Worm (Caenorhabditis elegans) whole organism, dauer: ENCODE results near the gene str-96.
"Not testable (repeated sequence)": the region's sequence is repeated elsewhere in the genome, so short reads cannot be mapped to it uniquely, and the experiment has no call there.

Experiments used
- unc-62 ChIP-seq: sonication (generic microtip); optimal IDR thresholded peaks from 2 replicates; lab custom pipeline; 2017; ENCODE audit warnings: missing biosample characterization, missing genetic modification reagents, missing genetic modification characterization

Gene str-96

DNA sequence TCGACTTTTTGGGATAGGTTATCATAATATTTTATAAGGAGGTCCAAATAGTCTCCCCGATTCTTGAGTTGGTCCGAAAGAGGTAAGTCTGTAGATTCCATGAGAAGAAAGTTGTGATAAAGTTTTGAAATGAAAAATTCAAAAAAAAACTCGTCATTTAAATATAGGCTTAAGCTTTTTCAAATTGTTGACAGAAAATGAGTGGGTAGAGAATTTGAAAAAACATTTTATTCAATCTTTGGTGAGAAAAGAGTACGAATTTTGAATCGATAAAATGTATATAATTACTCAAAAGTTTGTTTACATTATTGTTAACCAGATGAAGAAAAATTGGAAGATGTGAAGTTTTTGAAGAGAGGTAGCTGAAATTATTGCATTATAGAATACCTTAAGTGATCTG is 11.7 kb upstream of the str-96 start, which contains the start of gene T26H8.5:
Gene T26H8.5 (minus strand): TSS at position 101 of the 400 bp plus-strand sequence.
- no peak for TF ChIP-seq unc-62

DNA sequence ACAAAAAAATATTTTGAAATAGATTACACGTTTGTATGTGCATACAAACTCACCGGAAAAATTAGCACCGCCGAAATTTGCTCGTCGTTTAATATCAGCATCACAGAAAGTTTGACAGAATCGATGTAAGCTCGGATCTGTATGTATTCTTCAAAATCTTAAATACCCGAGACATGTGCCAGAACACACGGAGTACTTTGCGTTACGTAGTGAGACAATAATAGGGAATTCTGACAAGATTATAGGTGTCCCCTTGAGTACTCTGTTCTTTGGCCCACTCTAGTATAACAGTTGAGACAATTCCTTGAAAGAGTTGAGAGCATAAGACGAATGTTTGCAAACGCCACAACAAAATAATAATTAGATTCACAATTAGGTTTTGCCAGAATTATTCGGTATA is 9.9 kb upstream of the str-96 start, which contains the start of gene srx-48:
Gene srx-48 (minus strand): TSS at position 101 of the 400 bp plus-strand sequence.
- TF ChIP-seq unc-62, result no peak

DNA sequence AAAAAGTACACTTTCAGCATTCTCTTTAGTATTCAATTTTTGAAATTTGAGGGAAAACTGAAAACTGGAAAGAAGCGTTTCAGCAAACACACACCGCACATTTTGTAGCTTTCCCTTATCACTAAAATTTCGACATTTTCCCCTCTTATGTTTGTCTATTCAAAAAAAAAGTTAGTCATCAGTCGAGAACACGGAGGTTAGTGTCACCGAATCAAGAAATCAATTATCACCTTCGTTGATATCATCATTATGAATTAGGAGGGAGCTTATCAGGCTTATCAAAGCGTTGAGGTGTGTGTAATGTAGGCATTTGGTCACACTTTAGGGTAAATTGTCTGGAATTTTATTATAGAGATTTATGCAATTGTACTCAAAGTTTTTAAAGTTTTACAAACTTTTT is 4.8 kb upstream of the str-96 start, which contains the start of gene cpr-3:
Gene cpr-3 (minus strand): TSS at position 104 of the 400 bp plus-strand sequence.
- no peak for TF ChIP-seq unc-62

DNA sequence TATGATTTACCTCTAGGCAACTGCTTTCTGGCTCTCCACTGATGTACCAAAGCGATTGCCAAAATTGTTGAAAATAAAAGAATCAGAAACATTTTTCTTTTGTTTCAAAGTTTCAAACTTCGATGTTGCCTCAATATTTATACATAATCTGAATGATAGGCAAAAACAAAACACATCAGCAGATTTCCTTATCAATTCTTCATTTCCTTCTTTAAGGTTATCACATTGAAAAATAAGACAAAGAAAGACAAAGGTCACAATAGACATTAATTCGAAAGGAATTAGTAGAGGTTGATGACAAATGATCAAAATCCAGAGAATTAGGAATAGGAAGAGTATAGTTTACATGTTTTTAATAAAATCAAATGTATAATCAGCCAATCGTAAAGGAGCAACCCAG is 2.8 kb downstream of the str-96 start, which contains the start of gene cyp-34A2:
Gene cyp-34A2 (minus strand): TSS at position 101 of the 400 bp plus-strand sequence.
- no peak for TF ChIP-seq unc-62

DNA sequence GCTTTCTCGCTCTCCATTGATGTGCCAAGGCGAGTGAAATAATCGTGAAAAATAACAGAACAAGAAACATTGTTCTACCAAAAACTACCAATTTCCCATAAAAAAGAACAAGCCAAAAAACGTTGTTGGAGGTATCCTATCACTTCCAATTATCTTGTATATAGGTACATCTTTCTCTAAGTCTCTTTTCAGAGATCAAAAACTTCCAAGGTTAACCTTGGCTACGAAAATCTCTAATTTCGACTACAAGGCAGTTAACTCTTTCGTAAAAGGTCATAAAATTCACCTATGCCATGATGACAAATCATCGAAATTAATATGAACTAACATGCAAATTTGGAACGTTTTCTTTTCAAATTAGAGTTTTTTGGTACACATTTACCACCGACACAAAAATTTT is 5.9 kb downstream of the str-96 start, which contains the start of gene cyp-34A1:
Gene cyp-34A1 (minus strand): TSS at position 101 of the 400 bp plus-strand sequence.
- no peak for TF ChIP-seq unc-62

DNA sequence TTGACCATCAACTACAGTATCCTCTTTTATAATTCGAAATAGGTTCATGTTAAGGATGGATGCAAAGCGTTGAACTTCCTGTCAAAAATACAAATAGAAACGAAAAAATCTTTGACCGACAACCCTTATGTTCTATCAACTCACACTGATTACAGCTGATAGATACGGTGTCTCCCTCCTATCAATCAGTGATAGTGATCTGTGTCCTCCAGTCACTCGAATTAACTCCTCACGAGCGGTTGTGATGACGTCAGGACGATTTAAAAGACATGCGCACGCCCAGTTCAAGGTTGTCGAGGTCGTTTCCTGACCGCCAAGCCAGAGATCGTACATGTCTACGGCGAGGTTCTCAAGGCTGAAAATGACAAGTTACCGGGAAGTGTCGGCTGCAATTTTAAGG is 7.8 kb downstream of the str-96 start:
- TF ChIP-seq unc-62, result no peak

DNA sequence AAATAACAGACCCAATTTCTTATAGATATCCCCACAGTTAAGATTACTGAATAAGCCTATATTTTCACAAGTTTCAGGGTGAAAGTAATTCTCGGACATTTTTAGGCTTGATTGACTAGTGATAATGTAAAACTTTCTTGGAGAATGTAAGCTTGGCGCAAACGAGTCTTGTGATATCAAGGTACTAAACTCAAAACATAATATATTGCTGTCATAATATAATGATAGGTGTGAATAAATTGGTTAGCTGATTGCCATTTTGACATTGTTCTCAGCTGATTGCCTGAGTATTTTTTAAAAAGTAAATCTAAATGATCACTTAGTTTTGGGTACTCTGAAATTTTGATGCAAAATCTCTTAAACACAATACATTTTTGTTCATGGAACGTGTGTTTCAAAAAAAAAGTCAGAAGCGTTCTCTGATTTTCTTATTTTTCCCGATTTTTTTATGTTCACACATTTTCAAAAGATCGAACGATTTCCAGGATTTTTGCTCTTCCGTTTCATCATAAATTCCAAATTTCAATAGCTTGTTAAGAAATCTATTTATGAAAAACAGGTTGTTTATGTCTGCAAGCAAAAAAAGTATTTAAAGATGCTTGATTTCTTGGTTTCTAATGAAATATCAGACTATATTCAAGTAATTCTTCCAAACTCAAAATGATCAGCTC is 12.4 kb downstream of the str-96 start, which contains the start of the genes srw-19 and srx-51:
Gene srw-19 (minus strand): TSS at position 101 of the 671 bp plus-strand sequence.
Gene srx-51 (plus strand): TSS at position 621 of the 671 bp plus-strand sequence.
- no peak for TF ChIP-seq unc-62

DNA sequence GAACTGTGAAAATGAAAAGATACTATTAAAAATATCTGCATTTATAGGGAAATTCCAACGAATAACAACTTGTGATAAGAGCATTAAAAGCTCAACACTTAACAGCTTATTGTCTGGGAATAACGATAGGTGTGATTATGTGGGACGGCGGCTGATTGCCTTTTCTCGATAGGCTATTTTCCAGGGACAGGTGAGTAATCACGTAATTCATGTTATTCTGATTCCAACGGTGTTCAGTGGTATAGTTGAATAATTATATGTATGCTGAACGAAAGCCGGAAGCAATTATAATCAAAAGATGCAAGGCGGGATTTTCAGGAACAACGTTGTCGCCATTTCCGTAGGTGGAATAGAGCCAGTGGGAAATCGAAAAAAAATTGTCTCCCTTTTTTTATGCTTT is 16.9 kb downstream of the str-96 start, which contains the start of gene srw-17:
Gene srw-17 (minus strand): TSS at position 101 of the 400 bp plus-strand sequence.
- no peak for TF ChIP-seq unc-62

DNA sequence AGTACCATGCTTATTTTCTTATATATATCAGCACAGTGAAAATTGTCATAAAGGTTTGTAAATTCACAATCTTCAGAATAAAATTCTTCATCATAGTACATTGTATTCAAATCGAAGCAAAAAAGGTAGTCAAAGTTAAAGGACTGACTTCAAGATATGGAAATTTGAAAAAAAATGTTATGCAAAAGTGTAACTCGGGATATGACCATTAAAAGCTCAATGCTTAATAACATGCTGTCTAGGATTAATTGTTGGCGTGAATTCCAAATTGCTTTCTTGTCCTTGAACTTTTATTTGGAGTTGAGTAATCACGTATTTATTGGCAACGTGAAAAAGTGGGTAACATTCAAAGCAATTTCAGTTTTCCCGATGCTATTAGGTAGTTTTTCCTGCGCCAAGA is 19.0 kb downstream of the str-96 start, which contains the start of gene srw-16:
Gene srw-16 (minus strand): TSS at position 101 of the 400 bp plus-strand sequence.
- TF ChIP-seq unc-62, result no peak

DNA sequence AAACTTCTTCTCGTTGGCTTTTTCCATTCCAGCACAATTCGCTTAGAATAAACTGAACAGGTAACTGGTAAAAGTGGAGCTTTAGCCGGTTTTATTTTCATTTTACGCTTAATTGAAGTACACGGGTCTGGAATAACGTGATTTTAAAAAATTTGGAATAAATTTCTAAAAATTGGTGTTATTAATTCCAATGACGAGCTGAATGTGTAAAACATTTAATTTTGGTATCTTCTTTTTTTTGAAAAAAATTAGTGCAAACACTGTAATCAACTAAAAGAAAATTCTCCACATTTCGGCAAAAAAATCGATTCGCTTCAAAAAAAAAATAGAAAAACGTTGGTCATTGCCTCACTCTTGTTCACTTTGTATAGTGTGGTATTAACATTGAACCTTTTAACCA is 21.5 kb downstream of the str-96 start, which contains the start of gene T10H4.4:
Gene T10H4.4 (minus strand): TSS at position 101 of the 400 bp plus-strand sequence.
- TF ChIP-seq unc-62, result no peak

DNA sequence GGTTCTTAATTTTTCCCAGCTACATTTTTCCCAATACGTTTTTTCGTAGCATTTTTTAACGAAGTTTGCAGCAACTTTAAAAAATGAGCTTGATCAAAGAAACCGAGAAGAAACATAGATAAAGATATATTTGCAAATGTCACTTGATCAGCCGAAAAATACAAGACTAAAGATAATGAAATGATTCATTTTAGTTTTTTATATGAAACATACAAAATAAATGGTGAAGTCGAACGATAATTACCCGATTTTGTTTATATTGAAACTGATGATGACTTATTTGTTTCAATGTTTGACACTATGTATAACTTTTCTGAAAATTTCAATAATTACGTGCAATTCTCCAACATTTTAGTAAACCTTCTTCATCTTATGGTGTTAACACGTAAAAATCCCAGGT is 25.5 kb downstream of the str-96 start, which contains the start of gene srw-22:
Gene srw-22 (plus strand): TSS at position 301 of the 400 bp plus-strand sequence.
- TF ChIP-seq unc-62, result no peak

DNA sequence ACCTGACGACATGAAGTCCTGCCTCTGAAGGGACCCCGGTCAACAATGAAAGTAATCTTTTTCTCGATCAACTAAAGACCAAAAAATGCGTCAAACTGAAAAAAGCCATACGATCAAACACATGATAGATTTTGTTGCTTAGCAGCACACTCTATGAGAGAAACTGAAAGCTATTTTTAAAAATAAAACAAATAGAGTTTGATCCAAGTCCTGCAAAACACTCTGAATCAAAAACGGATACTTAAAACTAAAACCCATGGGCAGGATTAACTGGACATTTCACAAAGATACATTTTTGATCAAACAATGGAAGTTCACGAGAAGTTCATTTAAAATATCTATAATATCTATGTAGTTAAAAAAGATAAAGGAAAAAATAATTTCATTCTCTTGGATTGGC is 26.4 kb downstream of the str-96 start, which contains the start of gene T10H4.13:
Gene T10H4.13 (minus strand): TSS at position 101 of the 400 bp plus-strand sequence.
- TF ChIP-seq unc-62, result no peak

DNA sequence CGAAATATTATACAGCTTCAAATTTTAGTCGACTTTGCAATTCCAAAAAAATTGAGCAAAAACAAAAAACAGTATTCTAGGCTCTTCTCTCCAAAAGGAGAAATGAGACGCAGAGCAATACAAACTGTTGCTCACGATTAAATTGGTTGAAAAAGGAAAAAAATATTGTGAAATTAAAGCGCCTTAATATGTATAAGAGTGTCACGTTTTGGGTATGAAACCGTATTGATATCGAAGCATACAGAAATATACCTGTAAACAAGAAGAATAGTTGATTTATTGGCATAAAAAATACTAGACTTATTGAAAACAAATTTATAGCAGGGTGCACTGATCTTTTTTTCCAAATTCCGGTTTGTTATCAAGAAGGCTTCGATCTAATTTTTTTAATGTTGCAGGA is 28.0 kb downstream of the str-96 start, which contains the start of gene M01B2.13:
Gene M01B2.13 (minus strand): TSS at position 101 of the 400 bp plus-strand sequence.
- no peak for TF ChIP-seq unc-62

DNA sequence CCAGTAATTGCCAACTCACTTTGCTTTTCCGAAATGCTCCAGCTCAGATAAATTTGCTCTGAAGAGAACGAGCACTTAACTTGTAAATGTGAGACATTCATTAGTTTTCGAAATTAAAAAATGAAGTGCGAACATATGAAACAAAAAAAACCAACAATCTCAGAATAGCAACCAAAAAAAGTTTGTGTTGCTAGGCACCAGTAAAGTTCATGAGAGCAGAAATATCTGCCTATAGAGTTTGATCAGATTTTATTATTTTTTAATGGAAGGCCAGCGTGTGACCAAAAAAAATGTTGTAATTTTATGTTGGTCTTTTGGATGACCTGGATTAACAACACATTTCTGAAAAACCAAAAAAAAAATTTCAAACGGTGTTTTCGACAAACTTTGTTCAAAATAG is 29.6 kb downstream of the str-96 start, which contains the start of gene M01B2.12:
Gene M01B2.12 (minus strand): TSS at position 101 of the 400 bp plus-strand sequence.
- TF ChIP-seq unc-62, result no peak

DNA sequence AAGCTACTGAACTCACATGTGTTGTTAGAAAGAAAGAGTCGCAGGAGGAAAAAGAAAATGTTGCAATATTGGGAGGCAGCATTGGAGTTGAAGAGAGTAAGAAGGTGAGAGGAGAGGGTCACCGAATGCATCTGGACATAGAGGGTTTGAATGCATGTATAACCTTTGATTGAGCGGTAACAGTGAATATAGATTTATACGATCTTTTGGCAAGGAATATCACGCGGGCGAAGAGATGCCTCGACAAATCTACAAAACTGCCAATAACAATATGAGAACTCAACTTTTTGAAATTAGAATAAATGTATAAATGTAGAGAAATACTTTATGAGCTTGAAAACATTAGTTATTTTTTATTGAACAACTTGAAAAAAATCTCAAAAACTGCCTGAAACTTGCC is 31.4 kb downstream of the str-96 start, which contains the start of gene M01B2.10:
Gene M01B2.10 (minus strand): TSS at position 101 of the 400 bp plus-strand sequence.
- not testable (repeated sequence) for TF ChIP-seq unc-62

DNA sequence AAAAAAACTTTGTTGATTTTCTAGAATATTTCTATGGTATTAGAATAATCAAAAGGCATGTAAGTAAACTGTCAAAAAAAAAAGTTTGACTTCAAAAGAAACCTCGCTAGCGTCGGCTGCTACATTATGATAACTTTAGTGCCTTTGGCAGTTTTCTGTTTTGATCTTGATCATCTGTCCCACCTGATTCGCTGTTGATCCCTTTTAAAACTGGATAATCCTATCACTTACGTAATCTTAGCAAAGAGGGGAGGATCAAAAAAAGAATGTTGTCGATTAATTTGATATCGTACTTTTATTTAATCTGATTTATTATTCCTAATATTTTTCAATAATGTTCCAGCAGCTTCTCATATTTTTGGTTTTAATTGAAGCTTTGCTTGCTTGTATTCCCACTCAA is 33.9 kb downstream of the str-96 start, which contains the start of gene M01B2.8:
Gene M01B2.8 (plus strand): TSS at position 301 of the 400 bp plus-strand sequence.
- no peak for TF ChIP-seq unc-62

DNA sequence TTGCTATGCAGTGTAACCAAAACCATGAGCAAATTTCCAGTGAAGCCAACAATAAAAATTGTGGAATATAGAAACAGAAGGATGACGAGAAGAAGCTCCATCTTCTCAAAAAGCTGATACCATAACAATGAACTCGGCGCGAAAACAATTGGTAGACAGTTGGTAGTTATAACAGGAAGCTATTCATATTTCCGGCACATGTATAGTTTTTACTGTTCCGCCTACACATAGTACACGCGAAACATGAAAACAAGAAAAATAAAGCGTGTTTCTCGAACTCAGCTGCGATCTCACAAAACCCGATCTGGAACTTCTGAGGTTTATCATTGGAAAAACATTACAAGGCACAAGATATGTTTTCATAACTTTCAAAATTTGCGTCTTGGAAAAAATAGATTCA is 34.7 kb downstream of the str-96 start, which contains the start of gene srsx-37:
Gene srsx-37 (minus strand): TSS at position 101 of the 400 bp plus-strand sequence.
- TF ChIP-seq unc-62, result no peak
